Fruit fly (Drosophila melanogaster) whole organism, prepupa: ENCODE measurements around the gene lwr.

ENCODE experiments used
- CG11902 ChIP-seq: fragments of 200-800 bp; sonication (Bioruptor generic); optimal IDR thresholded peaks from 3 replicates; lab custom pipeline; 2016; ENCODE audit warnings: missing biosample characterization, missing genetic modification characterization
- CG16779 ChIP-seq: fragments of 200-800 bp; sonication (Bioruptor generic); optimal IDR thresholded peaks from 3 replicates; lab custom pipeline; 2017; ENCODE audit warnings: missing biosample characterization, mild to moderate bottlenecking, missing genetic modification characterization
- CG34406 ChIP-seq: fragments of 200-800 bp; sonication (Bioruptor generic); optimal IDR thresholded peaks from 3 replicates; lab custom pipeline; 2016; ENCODE audit warnings: missing biosample characterization, missing genetic modification characterization
- CG6792 ChIP-seq: fragments of 200-800 bp; sonication (Bioruptor generic); optimal IDR thresholded peaks from 3 replicates; lab custom pipeline; 2016; ENCODE audit warnings: missing biosample characterization, missing genetic modification characterization
- CG6854 ChIP-seq: fragments of 200-800 bp; sonication (Bioruptor generic); optimal IDR thresholded peaks from 2 replicates; lab custom pipeline; 2017; ENCODE audit warnings: missing biosample characterization, mild to moderate bottlenecking, missing genetic modification characterization
- CG8632 ChIP-seq: fragments of 200-800 bp; sonication (Bioruptor generic); optimal IDR thresholded peaks from 3 replicates; lab custom pipeline; 2016; ENCODE audit warnings: missing biosample characterization, missing genetic modification characterization
- Met ChIP-seq: fragments of 200-800 bp; sonication (Bioruptor generic); optimal IDR thresholded peaks from 3 replicates; lab custom pipeline; 2016; ENCODE audit warnings: missing biosample characterization, missing genetic modification characterization
- Sox102F ChIP-seq: fragments of 200-800 bp; sonication (Bioruptor generic); optimal IDR thresholded peaks from 2 replicates; lab custom pipeline; 2016; ENCODE audit warnings: missing biosample characterization, mild to moderate bottlenecking, missing genetic modification characterization
- Sox14 ChIP-seq: fragments of 200-800 bp; sonication (Bioruptor generic); optimal IDR thresholded peaks from 3 replicates; lab custom pipeline; 2016; ENCODE audit warnings: missing biosample characterization, missing genetic modification characterization
- acj6 ChIP-seq: fragments of 200-800 bp; sonication (Bioruptor generic); optimal IDR thresholded peaks from 3 replicates; lab custom pipeline; 2016; ENCODE audit warnings: missing biosample characterization, missing genetic modification characterization
- cyc ChIP-seq: fragments of 200-800 bp; sonication (Bioruptor generic); optimal IDR thresholded peaks from 3 replicates; lab custom pipeline; 2016; ENCODE audit warnings: missing biosample characterization, missing genetic modification characterization
- fd85E ChIP-seq: fragments of 200-800 bp; sonication (Bioruptor generic); optimal IDR thresholded peaks from 3 replicates; lab custom pipeline; 2016; ENCODE audit warnings: missing biosample characterization, missing genetic modification characterization
- salr ChIP-seq, 2 experiments: fragments of 200-800 bp; sonication (Bioruptor generic); optimal IDR thresholded peaks; 3 replicates each; lab custom pipeline; 2016 to 2018; ENCODE audit warnings: missing biosample characterization in 2 of 2, missing genetic modification characterization in 2 of 2, mild to moderate bottlenecking in 1 of 2
- topi ChIP-seq: fragments of 200-800 bp; sonication (Bioruptor generic); optimal IDR thresholded peaks from 3 replicates; lab custom pipeline; 2016; ENCODE audit warnings: missing biosample characterization, missing genetic modification characterization

- TF ChIP-seq topi (GFP tag; lab: Kevin White, UChicago) = no peak
- no peak for TF ChIP-seq cyc
- no peak for TF ChIP-seq Sox102F
- no peak for TF ChIP-seq salr (GFP tag; optimal IDR thresholded peaks at IDR 0.05; lab: Kevin White, UChicago)
- TF ChIP-seq CG11902 (GFP tag; lab: Kevin White, UChicago) = no peak
- TF ChIP-seq CG16779 = no peak
- TF ChIP-seq Met = no peak
- TF ChIP-seq CG6792 = no peak
- TF ChIP-seq Sox14 (GFP tag; lab: Kevin White, UChicago) = no peak
- TF ChIP-seq fd85E = no peak
- TF ChIP-seq CG34406 = no peak
- no peak for TF ChIP-seq CG6854 (GFP tag; lab: Kevin White, UChicago)
- TF ChIP-seq CG8632 = no peak
- TF ChIP-seq acj6 = no peak
These were observed 29.3 kb downstream of the lwr start for dm6 chr2L:513035-513434.
